Worm (Caenorhabditis elegans) whole organism, midembryonic: ENCODE measurements around the gene R12G8.1.

ENCODE experiments used
- T22C8.4 ChIP-seq: fragments of 200-800 bp; sonication (Bioruptor generic); IDR thresholded peaks from 2 replicates; pipeline ENCODE4 v1.3.6; 2022; ENCODE audit warnings: missing genetic modification characterization, missing compliant biosample characterization
- cog-1 ChIP-seq: sonication (generic microtip); optimal IDR thresholded peaks from 2 replicates; lab custom pipeline; 2016; ENCODE audit warnings: missing genetic modification characterization, missing compliant biosample characterization
- flt-1 ChIP-seq: fragments of 200-800 bp; sonication (Bioruptor generic); IDR thresholded peaks from 2 replicates; pipeline ENCODE4 v1.3.6; 2022; ENCODE audit warnings: missing genetic modification characterization, missing compliant biosample characterization
- ref-1 ChIP-seq: fragments of 200-800 bp; sonication (Bioruptor generic); conservative IDR thresholded peaks from 2 replicates; pipeline ENCODE4 v1.3.6; 2022; ENCODE audit warnings: missing genetic modification reagents, missing genetic modification characterization, missing compliant biosample characterization
- ztf-23 ChIP-seq: fragments of 200-800 bp; sonication (Bioruptor generic); IDR thresholded peaks from 2 replicates; pipeline ENCODE4 v1.3.6; 2022; ENCODE audit warnings: missing genetic modification reagents, missing genetic modification characterization, missing compliant biosample characterization

DNA sequence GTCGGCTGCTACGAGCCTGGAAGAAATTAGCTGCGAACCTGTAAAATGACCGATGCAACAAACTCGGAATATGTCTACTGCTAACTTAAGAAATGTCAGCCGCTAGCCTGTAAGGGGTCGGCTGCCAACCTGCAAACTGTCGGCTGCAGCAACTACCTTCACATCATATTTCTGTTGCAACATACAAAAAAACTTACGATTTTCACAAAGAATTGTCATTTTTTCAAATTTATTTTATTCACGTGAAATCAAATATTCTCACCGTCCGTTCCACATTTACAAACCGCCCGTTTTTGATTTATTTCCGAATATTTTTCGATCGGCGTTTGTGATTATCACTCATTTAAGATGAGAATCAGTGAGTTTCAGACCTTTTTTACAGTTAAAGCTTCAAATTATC, 49.4 kb downstream of the R12G8.1 start, which contains the start of gene Y26G10.6:
- TF ChIP-seq T22C8.4 (GFP tag; lab: Robert Waterston, UW) (no peak), cog-1 (tag; lab: Kevin White, UChicago) (no peak), ref-1 (no peak), flt-1 (GFP tag; lab: Robert Waterston, UW) (no peak), ztf-23 (no peak)
